Worm (Caenorhabditis elegans): Measurements from ENCODE around the gene sds-22.

The sds-22 gene

ce11 chrII:7816163-7816776 lies 41.9 kb upstream of the sds-22 start, which contains the start of gene cki-2:
cki-2 (plus strand) TSS chrII:7816499.
- TF ChIP-seq lsy-12 (tag; optimal IDR thresholded peaks at IDR 0.05) (no peak), nfya-1 (tag; optimal IDR thresholded peaks at IDR 0.05; ENCODE audit: insufficient read depth) (peak; percentile 39), aly-2 (tag; optimal IDR thresholded peaks at IDR 0.05) (no peak), ZK546.5 (tag; optimal IDR thresholded peaks at IDR 0.05) (no peak), nhr-23 (tag; optimal IDR thresholded peaks at IDR 0.05) (no peak), ceh-82 (tag; optimal IDR thresholded peaks at IDR 0.05) (no peak), eor-1 (tag; optimal IDR thresholded peaks at IDR 0.05) (no peak), lin-15B (tag; optimal IDR thresholded peaks at IDR 0.05) (peak; percentile 25), mdl-1 (tag; optimal IDR thresholded peaks at IDR 0.05) (no peak), pha-4 (tag; optimal IDR thresholded peaks at IDR 0.05) (peak; percentile 13), nhr-67 (tag; optimal IDR thresholded peaks at IDR 0.05) (no peak), R02D3.7 (tag; optimal IDR thresholded peaks at IDR 0.05) (no peak), elt-2 (tag; optimal IDR thresholded peaks at IDR 0.05) (peak; percentile 54), fos-1 (tag; optimal IDR thresholded peaks at IDR 0.05) (no peak), nhr-77 (tag; optimal IDR thresholded peaks at IDR 0.05) (no peak), snpc-4 (tag; optimal IDR thresholded peaks at IDR 0.05) (no peak), lin-39 (tag; optimal IDR thresholded peaks at IDR 0.05) (no peak), egl-5 (tag; optimal IDR thresholded peaks at IDR 0.05) (no peak), jun-1 (tag; optimal IDR thresholded peaks at IDR 0.05) (no peak), skn-1 (tag; optimal IDR thresholded peaks at IDR 0.05) (no peak), ama-1 (optimal IDR thresholded peaks at IDR 0.05) (no peak)

ce11 chrII:7817580-7817979 lies 40.6 kb upstream of the sds-22 start:
- TF ChIP-seq mdl-1 (tag; optimal IDR thresholded peaks at IDR 0.05) (no peak), snpc-4 (tag; optimal IDR thresholded peaks at IDR 0.05) (no peak), R02D3.7 (tag; optimal IDR thresholded peaks at IDR 0.05) (no peak), eor-1 (tag; optimal IDR thresholded peaks at IDR 0.05) (no peak), unc-62 (GFP tag; optimal IDR thresholded peaks at IDR 0.05) (no peak), nhr-237 (tag; optimal IDR thresholded peaks at IDR 0.05) (no peak), jun-1 (tag; optimal IDR thresholded peaks at IDR 0.05) (no peak), ceh-82 (tag; optimal IDR thresholded peaks at IDR 0.05) (no peak)

ce11 chrII:7819359-7819758 lies 38.8 kb upstream of the sds-22 start:
- TF ChIP-seq nhr-28 (tag; optimal IDR thresholded peaks at IDR 0.05), result no peak
- TF ChIP-seq elt-1 (tag; optimal IDR thresholded peaks at IDR 0.05), result no peak
- no peak for TF ChIP-seq sea-2 (GFP tag; optimal IDR thresholded peaks at IDR 0.05)
- TF ChIP-seq hmg-11 (tag; optimal IDR thresholded peaks at IDR 0.05), result no peak

ce11 chrII:7822454-7822853 lies 35.7 kb upstream of the sds-22 start, which contains the start of gene irld-47:
irld-47 (minus strand) TSS chrII:7822554.
- no peak for TF ChIP-seq hmg-11 (tag; optimal IDR thresholded peaks at IDR 0.05)
- TF ChIP-seq nhr-67 (tag; optimal IDR thresholded peaks at IDR 0.05), result no peak
- no peak for TF ChIP-seq nhr-28 (tag; optimal IDR thresholded peaks at IDR 0.05)
- no peak for TF ChIP-seq skn-1 (tag; optimal IDR thresholded peaks at IDR 0.05)
- no peak for TF ChIP-seq lin-15B (tag; optimal IDR thresholded peaks at IDR 0.05)
- no peak for TF ChIP-seq aly-2 (tag; optimal IDR thresholded peaks at IDR 0.05)
- no peak for TF ChIP-seq sea-2 (GFP tag; optimal IDR thresholded peaks at IDR 0.05)
- TF ChIP-seq fos-1 (tag; optimal IDR thresholded peaks at IDR 0.05), result no peak
- no peak for TF ChIP-seq ztf-11 (tag; optimal IDR thresholded peaks at IDR 0.05)
- no peak for TF ChIP-seq nhr-77 (tag; optimal IDR thresholded peaks at IDR 0.05)
- no peak for TF ChIP-seq R02D3.7 (tag; optimal IDR thresholded peaks at IDR 0.05)

ce11 chrII:7825107-7825506 lies 33.1 kb upstream of the sds-22 start, which contains the start of gene srw-62:
srw-62 (plus strand) TSS chrII:7825407.
- TF ChIP-seq fkh-10 (GFP tag; optimal IDR thresholded peaks at IDR 0.05) (no peak), nhr-43 (tag; optimal IDR thresholded peaks at IDR 0.05; ENCODE audit: poor library complexity, severe bottlenecking) (no peak), pqm-1 (tag; optimal IDR thresholded peaks at IDR 0.05) (no peak), lin-15B (tag; optimal IDR thresholded peaks at IDR 0.05) (no peak), nhr-237 (tag; optimal IDR thresholded peaks at IDR 0.05) (no peak), egl-5 (tag; optimal IDR thresholded peaks at IDR 0.05) (no peak), nhr-67 (tag; optimal IDR thresholded peaks at IDR 0.05) (no peak), fkh-2 (tag; optimal IDR thresholded peaks at IDR 0.05) (no peak), skn-1 (tag; optimal IDR thresholded peaks at IDR 0.05) (no peak), hmg-11 (tag; optimal IDR thresholded peaks at IDR 0.05) (no peak), nhr-28 (tag; optimal IDR thresholded peaks at IDR 0.05) (no peak), ztf-4 (tag; optimal IDR thresholded peaks at IDR 0.05) (no peak)

Data from whole organism, L3 larva.